Worm (Caenorhabditis elegans) whole organism, L1 larva: ENCODE results near the gene T25B2.1.

Experiments used
- C16A3.4 ChIP-seq: fragments of 150-350 bp; optimal IDR thresholded peaks from 2 replicates; lab custom pipeline; 2014; ENCODE audit warnings: missing biosample characterization, missing genetic modification characterization
- C34B4.2 ChIP-seq: sonication (generic microtip); optimal IDR thresholded peaks from 2 replicates; lab custom pipeline; 2017; ENCODE audit warnings: mild to moderate bottlenecking, missing genetic modification characterization, missing compliant biosample characterization
- Y116A8C.19 ChIP-seq: sonication (generic microtip); optimal IDR thresholded peaks from 2 replicates; lab custom pipeline; 2016; ENCODE audit warnings: missing compliant biosample characterization, missing genetic modification characterization, borderline replicate concordance
- alr-1 ChIP-seq: fragments of 200-800 bp; sonication (Bioruptor generic); optimal IDR thresholded peaks from 2 replicates; lab custom pipeline; 2018; ENCODE audit warnings: borderline replicate concordance, mild to moderate bottlenecking, missing genetic modification characterization, missing compliant biosample characterization
- aly-2 ChIP-seq: fragments of 150-350 bp; optimal IDR thresholded peaks from 2 replicates; lab custom pipeline; 2014; ENCODE audit warnings: missing biosample characterization, missing genetic modification characterization
- ama-1 ChIP-seq: fragments of 150-350 bp; optimal IDR thresholded peaks from 2 replicates; lab custom pipeline; 2014
- blmp-1 ChIP-seq: fragments of 150-350 bp; optimal IDR thresholded peaks from 2 replicates; lab custom pipeline; 2014; ENCODE audit warnings: missing biosample characterization, missing genetic modification characterization
- ceh-8 ChIP-seq: fragments of 200-800 bp; sonication (Bioruptor generic); optimal IDR thresholded peaks from 2 replicates; lab custom pipeline; 2018; ENCODE audit warnings: mild to moderate bottlenecking, missing genetic modification characterization, moderate library complexity, missing compliant biosample characterization
- dsc-1 ChIP-seq: sonication (generic microtip); optimal IDR thresholded peaks from 2 replicates; lab custom pipeline; 2016; ENCODE audit warnings: mild to moderate bottlenecking, missing genetic modification characterization, missing compliant biosample characterization
- efl-3 ChIP-seq: fragments of 200-800 bp; sonication (Bioruptor generic); optimal IDR thresholded peaks from 2 replicates; lab custom pipeline; 2018; ENCODE audit warnings: mild to moderate bottlenecking, missing genetic modification characterization, missing compliant biosample characterization
- egl-13 ChIP-seq: sonication (generic microtip); optimal IDR thresholded peaks from 2 replicates; lab custom pipeline; 2016; ENCODE audit warnings: missing genotype, missing genetic modification reagents, missing genetic modification characterization, missing compliant biosample characterization
- elt-3 ChIP-seq, 6 experiments: fragments of 150-350 bp in 1 of 6; sonication (generic microtip); optimal IDR thresholded peaks; 2 replicates each; lab custom pipeline; 2017 to 2018; ENCODE audit warnings: missing biosample characterization in 6 of 6, missing genetic modification characterization in 6 of 6, inconsistent platforms in 1 of 6
- ets-5 ChIP-seq: fragments of 200-800 bp; sonication (Bioruptor generic); IDR thresholded peaks from 2 replicates; pipeline ENCODE4 v1.3.6; 2022; ENCODE audit warnings: missing genetic modification characterization, missing compliant biosample characterization
- fkh-10 ChIP-seq: sonication (generic microtip); optimal IDR thresholded peaks from 2 replicates; lab custom pipeline; 2017; ENCODE audit warnings: missing biosample characterization, missing genetic modification reagents, missing genetic modification characterization
- fkh-4 ChIP-seq: sonication (generic microtip); optimal IDR thresholded peaks from 2 replicates; lab custom pipeline; 2016; ENCODE audit warnings: missing compliant biosample characterization, missing genetic modification characterization, borderline replicate concordance
- fos-1 ChIP-seq: fragments of 150-350 bp; optimal IDR thresholded peaks from 2 replicates; lab custom pipeline; 2014; ENCODE audit warnings: missing biosample characterization, missing genetic modification characterization
- hlh-17 ChIP-seq: fragments of 200-800 bp; sonication (Bioruptor generic); optimal IDR thresholded peaks from 2 replicates; lab custom pipeline; 2018; ENCODE audit warnings: missing genetic modification characterization, mild to moderate bottlenecking, missing compliant biosample characterization, moderate library complexity, borderline replicate concordance
- hlh-4 ChIP-seq: sonication (generic microtip); optimal IDR thresholded peaks from 2 replicates; lab custom pipeline; 2016; ENCODE audit warnings: mild to moderate bottlenecking, missing genetic modification characterization, missing compliant biosample characterization
- isw-1 ChIP-seq: fragments of 200-800 bp; sonication (Bioruptor generic); IDR thresholded peaks from 2 replicates; pipeline ENCODE4 v1.3.6; 2022; ENCODE audit warnings: missing genetic modification characterization, missing compliant biosample characterization
- lin-13 ChIP-seq: fragments of 150-350 bp; optimal IDR thresholded peaks from 2 replicates; lab custom pipeline; 2014; ENCODE audit warnings: missing biosample characterization, missing genetic modification reagents, missing genetic modification characterization
- lin-14 ChIP-seq: fragments of 200-800 bp; sonication (Bioruptor generic); optimal IDR thresholded peaks from 2 replicates; lab custom pipeline; 2018; ENCODE audit warnings: mild to moderate bottlenecking, missing genetic modification characterization, moderate library complexity, missing compliant biosample characterization
- mab-9 ChIP-seq: fragments of 200-800 bp; sonication (Bioruptor generic); IDR thresholded peaks from 2 replicates; pipeline ENCODE4 v1.3.6; 2022; ENCODE audit warnings: missing genetic modification reagents, missing genetic modification characterization, missing compliant biosample characterization
- mep-1 ChIP-seq: fragments of 150-350 bp; optimal IDR thresholded peaks from 2 replicates; lab custom pipeline; 2014; ENCODE audit warnings: missing biosample characterization, missing genetic modification characterization
- nhr-19 ChIP-seq: fragments of 200-800 bp; sonication (Bioruptor generic); conservative IDR thresholded peaks from 2 replicates; pipeline ENCODE4 v1.3.6; 2022; ENCODE audit warnings: missing genetic modification characterization, missing compliant biosample characterization
- nhr-20 ChIP-seq: sonication (generic microtip); optimal IDR thresholded peaks from 2 replicates; lab custom pipeline; 2016; ENCODE audit warnings: mild to moderate bottlenecking, missing genetic modification characterization, missing compliant biosample characterization
- nhr-28 ChIP-seq: fragments of 150-350 bp; optimal IDR thresholded peaks from 2 replicates; lab custom pipeline; 2014; ENCODE audit warnings: missing biosample characterization, missing genetic modification characterization
- nhr-47 ChIP-seq: sonication (generic microtip); optimal IDR thresholded peaks from 2 replicates; lab custom pipeline; 2016; ENCODE audit warnings: mild to moderate bottlenecking, missing genetic modification characterization, moderate library complexity, missing compliant biosample characterization
- nhr-71 ChIP-seq: sonication (generic microtip); optimal IDR thresholded peaks from 2 replicates; lab custom pipeline; 2016; ENCODE audit warnings: mild to moderate bottlenecking, missing genetic modification characterization, moderate library complexity, missing compliant biosample characterization
- nhr-84 ChIP-seq: sonication (generic microtip); optimal IDR thresholded peaks from 2 replicates; lab custom pipeline; 2017; ENCODE audit warnings: missing biosample characterization, missing genetic modification characterization
- nhr-85 ChIP-seq: sonication (generic microtip); peaks from one replicate; lab custom pipeline; 2016; ENCODE audit warnings: missing genetic modification characterization, inconsistent platforms, missing compliant biosample characterization
- nhr-90 ChIP-seq: sonication (generic microtip); optimal IDR thresholded peaks from 2 replicates; lab custom pipeline; 2016; ENCODE audit warnings: mild to moderate bottlenecking, missing genetic modification characterization, missing compliant biosample characterization; ENCODE audit not compliant: poor library complexity
- pqm-1 ChIP-seq: sonication (generic microtip); optimal IDR thresholded peaks from 3 replicates; lab custom pipeline; 2017; ENCODE audit warnings: missing biosample characterization, missing genetic modification characterization
- skn-1 ChIP-seq: fragments of 150-350 bp; optimal IDR thresholded peaks from 2 replicates; lab custom pipeline; 2014; ENCODE audit warnings: missing biosample characterization, missing genetic modification characterization
- snu-23 ChIP-seq: sonication (generic microtip); optimal IDR thresholded peaks from 2 replicates; lab custom pipeline; 2016; ENCODE audit warnings: missing genetic modification characterization, missing compliant biosample characterization
- sup-37 ChIP-seq: fragments of 200-800 bp; sonication (Bioruptor generic); optimal IDR thresholded peaks from 2 replicates; lab custom pipeline; 2018; ENCODE audit warnings: mild to moderate bottlenecking, missing genetic modification characterization, missing compliant biosample characterization
- swsn-7 ChIP-seq: sonication (generic microtip); optimal IDR thresholded peaks from 2 replicates; lab custom pipeline; 2016; ENCODE audit warnings: missing genetic modification characterization, missing compliant biosample characterization
- tlp-1 ChIP-seq: fragments of 150-350 bp; optimal IDR thresholded peaks from 2 replicates; lab custom pipeline; 2014; ENCODE audit warnings: missing biosample characterization, missing genetic modification characterization
- unc-86 ChIP-seq: sonication (generic microtip); optimal IDR thresholded peaks from 2 replicates; lab custom pipeline; 2016; ENCODE audit warnings: missing genetic modification characterization, missing compliant biosample characterization
- xbp-1 ChIP-seq: sonication (generic microtip); optimal IDR thresholded peaks from 2 replicates; lab custom pipeline; 2016; ENCODE audit warnings: missing genetic modification characterization, missing compliant biosample characterization
- zag-1 ChIP-seq: fragments of 150-350 bp; optimal IDR thresholded peaks from 2 replicates; lab custom pipeline; 2014; ENCODE audit warnings: missing biosample characterization, missing genetic modification characterization
- ztf-4 ChIP-seq: fragments of 150-350 bp; optimal IDR thresholded peaks from 2 replicates; lab custom pipeline; 2014; ENCODE audit warnings: missing biosample characterization, missing genetic modification characterization

Gene T25B2.1

DNA sequence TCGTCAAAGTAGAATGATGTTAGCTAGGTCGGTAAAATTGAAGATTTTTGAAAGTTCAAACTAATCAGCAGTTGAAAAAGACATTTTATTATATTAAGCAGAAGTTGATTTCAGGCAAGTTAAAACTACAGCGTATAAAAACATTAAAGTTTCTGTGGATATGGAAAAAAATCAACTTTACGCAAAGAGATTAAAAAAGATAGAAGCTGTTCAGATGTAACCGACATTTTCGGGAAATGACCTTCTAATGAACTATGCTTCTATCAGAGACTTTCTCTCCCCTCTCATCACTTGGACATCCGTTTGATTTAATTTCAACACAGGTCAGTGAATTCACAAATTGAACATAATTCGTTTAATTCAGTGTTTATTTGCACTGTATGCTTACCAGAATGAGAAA, 6.5 kb downstream of the T25B2.1 start, which contains the start of gene T13C5.7:
TSS of gene T13C5.7 (plus strand) at position 301 of the 400 bp plus-strand sequence.
- no peak for TF ChIP-seq hlh-17
- peak; percentile 33 for TF ChIP-seq blmp-1

DNA sequence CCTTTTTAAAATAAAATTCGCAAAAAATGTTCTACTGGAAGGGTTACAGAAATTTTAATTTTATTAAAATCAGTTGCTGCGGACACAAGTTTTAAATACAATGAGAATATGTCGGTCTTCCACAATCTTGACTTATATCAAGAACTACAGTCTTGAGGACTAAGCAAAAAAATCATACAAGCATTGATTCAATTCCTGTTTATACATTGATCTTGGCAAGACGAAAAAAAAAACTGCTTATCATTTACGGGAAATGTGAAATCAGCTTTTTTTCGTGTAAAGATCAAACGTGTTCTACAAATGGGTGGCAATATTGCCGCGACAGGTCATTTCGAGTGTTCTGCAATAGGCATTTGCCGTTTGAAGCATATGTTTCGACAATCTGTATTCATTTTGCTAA, 11.0 kb downstream of the T25B2.1 start, which contains the start of gene T13C5.2:
TSS of gene T13C5.2 (plus strand) at position 301 of the 400 bp plus-strand sequence.
- TF ChIP-seq skn-1 (tag; lab: Kevin White, UChicago) (no peak), nhr-90 (no peak), elt-3 (tag; optimal IDR thresholded peaks at IDR 0.05; lab: Kevin White, UChicago) (no peak), hlh-4 (tag; lab: Kevin White, UChicago) (no peak), unc-86 (no peak)

DNA sequence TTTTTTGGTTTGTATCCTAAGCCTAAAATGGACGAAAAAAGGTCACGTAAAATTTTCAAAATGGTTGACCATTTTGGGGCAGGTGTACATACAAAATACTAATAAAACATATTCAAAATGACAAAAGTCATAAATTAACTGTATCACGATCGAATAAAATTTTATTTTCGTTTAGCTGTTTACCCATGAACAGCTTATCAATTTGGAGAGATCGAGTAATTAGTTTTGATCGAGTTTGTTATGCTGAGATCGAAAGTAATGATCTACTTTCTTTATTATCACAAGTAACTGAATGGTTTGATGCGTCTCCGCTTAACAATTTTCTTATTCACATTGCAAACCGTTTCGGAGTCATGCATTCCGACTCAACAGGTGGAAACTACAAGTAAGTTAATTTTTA, 14.1 kb downstream of the T25B2.1 start, which contains the start of gene T13C5.10:
TSS of gene T13C5.10 (plus strand) at position 301 of the 400 bp plus-strand sequence.
- TF ChIP-seq mep-1 (no peak), ceh-8 (GFP tag; lab: Kevin White, UChicago) (no peak)

DNA sequence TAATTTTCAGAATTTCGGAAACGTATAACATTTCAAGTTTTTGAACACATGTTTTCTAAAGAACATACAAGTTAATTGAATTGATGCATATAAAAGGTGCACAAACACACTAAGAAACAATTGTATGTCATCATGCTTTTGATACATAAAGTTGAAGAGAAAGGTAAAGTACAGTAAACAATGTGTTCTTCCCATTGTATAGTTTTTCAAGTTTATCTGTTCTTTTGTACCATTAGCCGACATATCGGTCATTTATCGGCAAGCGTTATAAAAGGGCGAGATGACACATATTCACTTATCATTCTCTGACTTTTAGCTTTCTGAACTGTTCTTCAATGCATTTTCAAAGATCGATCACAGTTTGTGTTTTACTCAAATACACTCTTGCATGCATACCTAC, 16.2 kb downstream of the T25B2.1 start, which contains the start of gene T13C5.9:
TSS of gene T13C5.9 (plus strand) at position 301 of the 400 bp plus-strand sequence.
- TF ChIP-seq tlp-1 (tag; lab: Kevin White, UChicago) = no peak
- TF ChIP-seq ztf-4 (tag; lab: Kevin White, UChicago) = no peak
- TF ChIP-seq mab-9 (GFP tag; lab: Robert Waterston, UW) = no peak
- TF ChIP-seq mep-1 = no peak
- TF ChIP-seq, all 84 proteins: peak for 0

- TF ChIP-seq nhr-47 (tag; lab: Kevin White, UChicago) = peak; percentile 8
- peak; percentile 75 for TF ChIP-seq dsc-1
- TF ChIP-seq egl-13 (tag; lab: Kevin White, UChicago) = peak; percentile 65
- no peak for TF ChIP-seq C34B4.2 (tag; lab: Kevin White, UChicago)
Observed at ce11 chrX:6194191-6194724, 20.5 kb downstream of the T25B2.1 start, which contains the start of gene ceh-54. ceh-54 (minus strand) TSS chrX:6194241.

ce11 chrX:6196627-6197026, 22.9 kb downstream of the T25B2.1 start, which contains the start of gene daf-9:
daf-9 (plus strand) TSS chrX:6196927.
- TF ChIP-seq isw-1 (GFP tag; lab: Robert Waterston, UW) (no peak), xbp-1 (no peak), dsc-1 (no peak), pqm-1 (tag; lab: Kevin White, UChicago) (no peak), ama-1 (lab: Kevin White, UChicago) (no peak), fos-1 (no peak), ets-5 (GFP tag; lab: Robert Waterston, UW) (no peak), mab-9 (GFP tag; lab: Robert Waterston, UW) (no peak), ztf-4 (tag; lab: Kevin White, UChicago) (no peak), elt-3 (tag; optimal IDR thresholded peaks at IDR 0.05; lab: Kevin White, UChicago) (no peak), aly-2 (no peak)

DNA sequence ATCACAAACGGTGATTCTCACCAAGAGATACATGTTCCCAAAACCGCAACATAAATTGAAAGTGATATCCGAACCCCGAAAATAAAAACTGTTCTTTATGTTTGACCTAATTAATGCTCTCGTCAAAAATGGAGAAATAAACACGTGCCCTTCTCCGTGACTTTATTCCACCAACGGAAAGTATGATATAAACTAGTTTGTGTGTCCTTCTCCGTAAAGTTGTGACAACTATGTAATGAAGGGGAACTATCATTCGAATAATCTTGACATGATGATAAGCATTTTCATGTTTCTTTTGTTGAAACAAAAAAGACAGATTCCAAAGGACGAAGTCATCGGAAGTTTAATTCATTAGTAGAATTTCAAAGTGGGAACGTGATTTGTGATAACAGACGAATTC, 27.8 kb downstream of the T25B2.1 start:
- TF ChIP-seq nhr-28 (no peak), Y116A8C.19 (tag; lab: Kevin White, UChicago) (no peak), blmp-1 (peak; percentile 83), zag-1 (tag; lab: Kevin White, UChicago) (no peak), lin-13 (no peak), nhr-20 (tag; lab: Kevin White, UChicago) (peak; percentile 45), nhr-19 (GFP tag; lab: Robert Waterston, UW) (peak; percentile 26), mep-1 (peak; percentile 17), nhr-85 (tag; lab: Kevin White, UChicago) (peak; percentile 13), C16A3.4 (tag; lab: Kevin White, UChicago) (peak; percentile 12), lin-14 (GFP tag; lab: Kevin White, UChicago) (peak; percentile 46), swsn-7 (tag; lab: Kevin White, UChicago) (no peak), nhr-71 (tag; lab: Kevin White, UChicago) (peak; percentile 71), elt-3 (tag; optimal IDR thresholded peaks at IDR 0.05; lab: Kevin White, UChicago) (peak in 2 of 6 experiments; percentile 59 to 87), alr-1 (tag; lab: Kevin White, UChicago) (no peak), sup-37 (GFP tag; lab: Kevin White, UChicago) (no peak), fkh-4 (tag; lab: Kevin White, UChicago) (no peak), pqm-1 (tag; lab: Kevin White, UChicago) (no peak), nhr-84 (tag; lab: Kevin White, UChicago) (no peak), snu-23 (GFP tag; lab: Kevin White, UChicago) (peak; percentile 57), efl-3 (GFP tag; lab: Kevin White, UChicago) (no peak), fkh-10 (no peak)
